Worm (Caenorhabditis elegans) whole organism, L1 larva: ENCODE measurements around the gene C03G6.21.
"Not testable (repeated sequence)": the region's sequence is repeated elsewhere in the genome, so short reads cannot be mapped to it uniquely, and the experiment has no call there.

Experiments used
- C04F5.9 ChIP-seq: sonication (generic microtip); optimal IDR thresholded peaks from 2 replicates; lab custom pipeline; 2016; ENCODE audit warnings: missing genetic modification characterization, missing compliant biosample characterization
- C34B4.2 ChIP-seq: sonication (generic microtip); optimal IDR thresholded peaks from 2 replicates; lab custom pipeline; 2017; ENCODE audit warnings: mild to moderate bottlenecking, missing genetic modification characterization, missing compliant biosample characterization
- F16B12.6 ChIP-seq: fragments of 150-350 bp; optimal IDR thresholded peaks from 2 replicates; lab custom pipeline; 2014; ENCODE audit warnings: missing biosample characterization, missing genetic modification characterization
- Y116A8C.19 ChIP-seq: sonication (generic microtip); optimal IDR thresholded peaks from 2 replicates; lab custom pipeline; 2016; ENCODE audit warnings: missing compliant biosample characterization, missing genetic modification characterization, borderline replicate concordance
- aha-1 ChIP-seq: fragments of 150-350 bp; optimal IDR thresholded peaks from 2 replicates; lab custom pipeline; 2014; ENCODE audit warnings: missing biosample characterization, missing genetic modification characterization
- aly-2 ChIP-seq: fragments of 150-350 bp; optimal IDR thresholded peaks from 2 replicates; lab custom pipeline; 2014; ENCODE audit warnings: missing biosample characterization, missing genetic modification characterization
- ceh-63 ChIP-seq: fragments of 200-800 bp; sonication (Bioruptor generic); optimal IDR thresholded peaks from 2 replicates; lab custom pipeline; 2018; ENCODE audit warnings: mild to moderate bottlenecking, missing genetic modification characterization, missing compliant biosample characterization
- ceh-88 ChIP-seq: fragments of 200-800 bp; sonication (Bioruptor generic); IDR thresholded peaks from 2 replicates; pipeline ENCODE4 v1.3.6; 2022; ENCODE audit warnings: missing genetic modification characterization, missing compliant biosample characterization
- ces-1 ChIP-seq: fragments of 150-350 bp; optimal IDR thresholded peaks from 2 replicates; lab custom pipeline; 2014; ENCODE audit warnings: missing biosample characterization, missing genetic modification reagents, missing genetic modification characterization
- dpl-1 ChIP-seq, 3 experiments: fragments of 150-350 bp in 2 of 3; sonication (generic microtip) in 1 of 3; optimal IDR thresholded peaks; 2 replicates each; lab custom pipeline; 2014 to 2017; ENCODE audit warnings: missing biosample characterization in 3 of 3, missing genetic modification characterization in 3 of 3, missing genetic modification reagents in 3 of 3
- dsc-1 ChIP-seq: sonication (generic microtip); optimal IDR thresholded peaks from 2 replicates; lab custom pipeline; 2016; ENCODE audit warnings: mild to moderate bottlenecking, missing genetic modification characterization, missing compliant biosample characterization
- ets-5 ChIP-seq: fragments of 200-800 bp; sonication (Bioruptor generic); IDR thresholded peaks from 2 replicates; pipeline ENCODE4 v1.3.6; 2022; ENCODE audit warnings: missing genetic modification characterization, missing compliant biosample characterization
- fkh-10 ChIP-seq: sonication (generic microtip); optimal IDR thresholded peaks from 2 replicates; lab custom pipeline; 2017; ENCODE audit warnings: missing biosample characterization, missing genetic modification reagents, missing genetic modification characterization
- fkh-4 ChIP-seq: sonication (generic microtip); optimal IDR thresholded peaks from 2 replicates; lab custom pipeline; 2016; ENCODE audit warnings: missing compliant biosample characterization, missing genetic modification characterization, borderline replicate concordance
- fkh-8 ChIP-seq: sonication (generic microtip); optimal IDR thresholded peaks from 2 replicates; lab custom pipeline; 2016; ENCODE audit warnings: mild to moderate bottlenecking, missing genetic modification characterization, missing compliant biosample characterization
- fos-1 ChIP-seq: fragments of 150-350 bp; optimal IDR thresholded peaks from 2 replicates; lab custom pipeline; 2014; ENCODE audit warnings: missing biosample characterization, missing genetic modification characterization
- grh-1 ChIP-seq: fragments of 200-800 bp; sonication (Bioruptor generic); IDR thresholded peaks from 2 replicates; pipeline ENCODE4 v1.3.6; 2022; ENCODE audit warnings: missing genetic modification reagents, missing genetic modification characterization, missing compliant biosample characterization
- hlh-17 ChIP-seq: fragments of 200-800 bp; sonication (Bioruptor generic); optimal IDR thresholded peaks from 2 replicates; lab custom pipeline; 2018; ENCODE audit warnings: missing genetic modification characterization, mild to moderate bottlenecking, missing compliant biosample characterization, moderate library complexity, borderline replicate concordance
- hlh-4 ChIP-seq: sonication (generic microtip); optimal IDR thresholded peaks from 2 replicates; lab custom pipeline; 2016; ENCODE audit warnings: mild to moderate bottlenecking, missing genetic modification characterization, missing compliant biosample characterization
- hpl-2 ChIP-seq: fragments of 150-350 bp; optimal IDR thresholded peaks from 2 replicates; lab custom pipeline; 2014; ENCODE audit warnings: missing biosample characterization, missing genetic modification reagents, missing genetic modification characterization
- irx-1 ChIP-seq: sonication (generic microtip); optimal IDR thresholded peaks from 2 replicates; lab custom pipeline; 2016; ENCODE audit warnings: missing genetic modification characterization, missing compliant biosample characterization
- isw-1 ChIP-seq: fragments of 200-800 bp; sonication (Bioruptor generic); IDR thresholded peaks from 2 replicates; pipeline ENCODE4 v1.3.6; 2022; ENCODE audit warnings: missing genetic modification characterization, missing compliant biosample characterization
- lin-13 ChIP-seq: fragments of 150-350 bp; optimal IDR thresholded peaks from 2 replicates; lab custom pipeline; 2014; ENCODE audit warnings: missing biosample characterization, missing genetic modification reagents, missing genetic modification characterization
- lin-14 ChIP-seq: fragments of 200-800 bp; sonication (Bioruptor generic); optimal IDR thresholded peaks from 2 replicates; lab custom pipeline; 2018; ENCODE audit warnings: mild to moderate bottlenecking, missing genetic modification characterization, moderate library complexity, missing compliant biosample characterization
- lin-39 ChIP-seq: fragments of 150-350 bp; optimal IDR thresholded peaks from 2 replicates; lab custom pipeline; 2014; ENCODE audit warnings: missing biosample characterization, missing genetic modification reagents, missing genetic modification characterization
- nhr-28 ChIP-seq: fragments of 150-350 bp; optimal IDR thresholded peaks from 2 replicates; lab custom pipeline; 2014; ENCODE audit warnings: missing biosample characterization, missing genetic modification characterization
- nhr-71 ChIP-seq: sonication (generic microtip); optimal IDR thresholded peaks from 2 replicates; lab custom pipeline; 2016; ENCODE audit warnings: mild to moderate bottlenecking, missing genetic modification characterization, moderate library complexity, missing compliant biosample characterization
- nhr-77 ChIP-seq: fragments of 150-350 bp; optimal IDR thresholded peaks from 2 replicates; lab custom pipeline; 2014; ENCODE audit warnings: missing biosample characterization, missing genetic modification characterization
- nhr-84 ChIP-seq: sonication (generic microtip); optimal IDR thresholded peaks from 2 replicates; lab custom pipeline; 2017; ENCODE audit warnings: missing biosample characterization, missing genetic modification characterization
- pag-3 ChIP-seq: sonication (generic microtip); optimal IDR thresholded peaks from 2 replicates; lab custom pipeline; 2017; ENCODE audit warnings: missing genetic modification characterization, mild to moderate bottlenecking, missing compliant biosample characterization, antibody characterized with exemption, borderline replicate concordance; ENCODE audit not compliant: insufficient read depth
- rnt-1 ChIP-seq: sonication (generic microtip); optimal IDR thresholded peaks from 2 replicates; lab custom pipeline; 2016; ENCODE audit warnings: mild to moderate bottlenecking, missing genetic modification characterization, moderate library complexity, missing compliant biosample characterization
- skn-1 ChIP-seq: fragments of 150-350 bp; optimal IDR thresholded peaks from 2 replicates; lab custom pipeline; 2014; ENCODE audit warnings: missing biosample characterization, missing genetic modification characterization
- sptf-1 ChIP-seq: fragments of 150-350 bp; optimal IDR thresholded peaks from 2 replicates; lab custom pipeline; 2014; ENCODE audit warnings: missing biosample characterization, missing genetic modification characterization
- swsn-7 ChIP-seq: sonication (generic microtip); optimal IDR thresholded peaks from 2 replicates; lab custom pipeline; 2016; ENCODE audit warnings: missing genetic modification characterization, missing compliant biosample characterization
- tbx-2 ChIP-seq: sonication (generic microtip); optimal IDR thresholded peaks from 2 replicates; lab custom pipeline; 2016; ENCODE audit warnings: missing genetic modification characterization, missing compliant biosample characterization
- tlp-1 ChIP-seq: fragments of 150-350 bp; optimal IDR thresholded peaks from 2 replicates; lab custom pipeline; 2014; ENCODE audit warnings: missing biosample characterization, missing genetic modification characterization
- unc-30 ChIP-seq: sonication (generic microtip); optimal IDR thresholded peaks from 2 replicates; lab custom pipeline; 2017; ENCODE audit warnings: missing biosample characterization, missing genetic modification characterization
- unc-62 ChIP-seq: fragments of 150-350 bp; optimal IDR thresholded peaks from 2 replicates; lab custom pipeline; 2014; ENCODE audit warnings: missing biosample characterization, missing genetic modification reagents, missing genetic modification characterization
- unc-98 ChIP-seq: fragments of 200-800 bp; sonication (Bioruptor generic); IDR thresholded peaks from 2 replicates; pipeline ENCODE4 v1.3.6; 2022; ENCODE audit warnings: missing genetic modification characterization, missing compliant biosample characterization
- vab-15 ChIP-seq: sonication (generic microtip); optimal IDR thresholded peaks from 2 replicates; lab custom pipeline; 2017; ENCODE audit warnings: missing genotype, mild to moderate bottlenecking, missing genetic modification characterization, missing compliant biosample characterization
- xbp-1 ChIP-seq: sonication (generic microtip); optimal IDR thresholded peaks from 2 replicates; lab custom pipeline; 2016; ENCODE audit warnings: missing genetic modification characterization, missing compliant biosample characterization
- zag-1 ChIP-seq: fragments of 150-350 bp; optimal IDR thresholded peaks from 2 replicates; lab custom pipeline; 2014; ENCODE audit warnings: missing biosample characterization, missing genetic modification characterization
- ztf-4 ChIP-seq: fragments of 150-350 bp; optimal IDR thresholded peaks from 2 replicates; lab custom pipeline; 2014; ENCODE audit warnings: missing biosample characterization, missing genetic modification characterization

The C03G6.21 gene

ce11 chrV:7352186-7353053 lies 4.2 kb downstream of the C03G6.21 start, which contains the start of the genes srh-231 and srh-275:
Gene srh-231 (minus strand): TSS chrV:7352236.
Gene srh-275 (plus strand): TSS chrV:7353003.
- TF ChIP-seq sptf-1 (tag; lab: Kevin White, UChicago) (no peak), F16B12.6 (tag; lab: Kevin White, UChicago) (no peak), unc-62 (GFP tag; lab: Kevin White, UChicago) (no peak), aha-1 (no peak), tbx-2 (tag; lab: Kevin White, UChicago) (no peak), rnt-1 (tag; lab: Kevin White, UChicago) (no peak), vab-15 (tag; lab: Kevin White, UChicago) (no peak), C04F5.9 (tag; lab: Kevin White, UChicago) (no peak), ets-5 (no peak), aly-2 (tag; lab: Kevin White, UChicago) (no peak), tlp-1 (no peak), swsn-7 (tag; lab: Kevin White, UChicago) (no peak), unc-30 (tag; lab: Kevin White, UChicago) (no peak), zag-1 (tag; lab: Kevin White, UChicago) (no peak)
- TF ChIP-seq, all 84 proteins: peak for 0

ce11 chrV:7349541-7349940 lies 7.0 kb downstream of the C03G6.21 start, which contains the start of gene nhr-149:
Gene nhr-149 (minus strand): TSS chrV:7349641.
- TF ChIP-seq grh-1 (GFP tag; lab: Robert Waterston, UW) (no peak), unc-98 (GFP tag; lab: Robert Waterston, UW) (no peak), dsc-1 (no peak), lin-39 (tag; lab: Kevin White, UChicago) (no peak), fkh-10 (GFP tag; lab: Kevin White, UChicago) (no peak), ztf-4 (tag; lab: Kevin White, UChicago) (no peak), isw-1 (GFP tag; lab: Robert Waterston, UW) (no peak), Y116A8C.19 (tag; lab: Kevin White, UChicago) (no peak), ceh-63 (no peak), tbx-2 (tag; lab: Kevin White, UChicago) (no peak), swsn-7 (tag; lab: Kevin White, UChicago) (no peak), nhr-28 (tag; lab: Kevin White, UChicago) (no peak), fos-1 (no peak), hlh-17 (no peak), hlh-4 (no peak)

ce11 chrV:7345494-7345893 lies 11.1 kb downstream of the C03G6.21 start, which contains the start of gene nhr-147:
Gene nhr-147 (plus strand): TSS chrV:7345794.
- TF ChIP-seq nhr-84 (tag; lab: Kevin White, UChicago); ces-1 (GFP tag; lab: Kevin White, UChicago); pag-3 (tag; lab: Kevin White, UChicago): not testable (repeated sequence)

- TF ChIP-seq nhr-77 (tag; lab: Kevin White, UChicago) (no peak), nhr-71 (tag; lab: Kevin White, UChicago) (no peak), grh-1 (GFP tag; lab: Robert Waterston, UW) (no peak), ceh-88 (GFP tag; lab: Robert Waterston, UW) (no peak), C34B4.2 (no peak), irx-1 (no peak), fkh-4 (tag; lab: Kevin White, UChicago) (no peak), lin-13 (GFP tag; lab: Kevin White, UChicago) (no peak), xbp-1 (tag; lab: Kevin White, UChicago) (no peak), skn-1 (tag; lab: Kevin White, UChicago) (no peak), ztf-4 (tag; lab: Kevin White, UChicago) (no peak), dpl-1 (GFP tag; optimal IDR thresholded peaks at IDR 0.05; lab: Kevin White, UChicago) (no peak), hpl-2 (GFP tag; lab: Kevin White, UChicago) (no peak), lin-14 (GFP tag; lab: Kevin White, UChicago) (no peak), vab-15 (tag; lab: Kevin White, UChicago) (no peak), unc-62 (GFP tag; lab: Kevin White, UChicago) (no peak), fkh-8 (tag; lab: Kevin White, UChicago) (no peak)
- TF ChIP-seq, all 84 proteins: peak for 0
Measured at ce11 chrV:7343522-7343921, 13.1 kb downstream of the C03G6.21 start, which contains the start of gene srh-244. Gene srh-244 (plus strand): TSS chrV:7343822.
